Fruit fly (Drosophila melanogaster): Measurements from ENCODE around the gene Klp98A.
A peak's percentile ranks its signal among the peaks of the same experiment; 100 is the strongest.

Klp98A gene

DNA sequence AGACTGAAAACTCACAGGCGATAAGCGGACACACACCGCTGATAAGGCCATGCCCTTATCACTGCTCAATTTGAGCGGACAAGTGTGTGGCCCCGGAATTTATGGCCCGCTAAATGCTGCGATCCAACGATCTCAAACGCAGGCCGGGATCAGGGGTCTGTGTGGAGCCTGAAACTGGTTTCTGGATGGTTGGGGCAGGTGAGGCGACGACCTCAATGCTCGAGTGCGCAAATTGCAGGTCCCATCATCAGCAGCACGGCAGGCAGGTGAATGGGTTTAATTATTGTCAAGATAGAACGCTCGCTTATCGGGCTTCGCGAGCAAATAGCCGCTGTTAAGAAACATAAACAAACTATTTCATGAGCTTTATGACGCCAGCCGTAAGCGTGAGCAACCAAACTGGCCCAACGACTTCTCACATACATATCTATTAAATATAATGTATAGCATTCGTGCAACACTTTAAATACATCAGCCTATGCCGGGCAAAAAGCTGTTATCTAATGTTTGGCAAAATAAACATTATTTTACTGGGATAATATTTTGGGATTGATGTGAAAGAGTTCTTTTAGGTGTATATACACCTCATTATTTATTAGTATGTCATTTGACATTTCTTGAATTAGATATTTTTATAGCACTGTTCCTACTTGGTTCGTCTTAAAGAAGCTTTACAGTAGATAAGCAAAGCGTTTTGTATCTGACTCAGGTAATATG, 46.7 kb upstream of the Klp98A start (continued):
- peak in 1 of 2 experiments; percentile 55 for TF ChIP-seq Hr78 (GFP tag; optimal IDR thresholded peaks at IDR 0.05)
- TF ChIP-seq Dfd (GFP tag; optimal IDR thresholded peaks at IDR 0.05), result no peak
- no peak for TF ChIP-seq CG1647 (GFP tag; optimal IDR thresholded peaks at IDR 0.05)
- TF ChIP-seq CG18476 (GFP tag; optimal IDR thresholded peaks at IDR 0.05), result no peak
- TF ChIP-seq unc-4 (GFP tag; IDR thresholded peaks at IDR 0.05; ENCODE audit: partially characterized antibody), result no peak
- no peak for TF ChIP-seq CG4617 (GFP tag; optimal IDR thresholded peaks at IDR 0.05; ENCODE audit: borderline replicate concordance)
- no peak for TF ChIP-seq CG12299 (tag; optimal IDR thresholded peaks at IDR 0.05)
- TF ChIP-seq CG9797 (GFP tag; optimal IDR thresholded peaks at IDR 0.05), result no peak
- TF ChIP-seq CG2202 (tag; optimal IDR thresholded peaks at IDR 0.05), result no peak
- TF ChIP-seq CG2875 (GFP tag; optimal IDR thresholded peaks at IDR 0.05), result no peak
- no peak for TF ChIP-seq CG1832 (GFP tag; optimal IDR thresholded peaks at IDR 0.05)
- TF ChIP-seq ind (GFP tag; optimal IDR thresholded peaks at IDR 0.05), result no peak
- no peak for TF ChIP-seq HmgD (GFP tag; optimal IDR thresholded peaks at IDR 0.05)
- TF ChIP-seq CG16779 (GFP tag; IDR thresholded peaks at IDR 0.05), result no peak
- TF ChIP-seq Spps (tag; optimal IDR thresholded peaks at IDR 0.05), result no peak
- TF ChIP-seq CG7271 (tag; optimal IDR thresholded peaks at IDR 0.05), result no peak
- no peak for TF ChIP-seq Usf (GFP tag; optimal IDR thresholded peaks at IDR 0.05)
- no peak for TF ChIP-seq CG11085 (GFP tag; IDR thresholded peaks at IDR 0.05)
- TF ChIP-seq pita (GFP tag; optimal IDR thresholded peaks at IDR 0.05), result no peak
- TF ChIP-seq CG6765 (GFP tag; optimal IDR thresholded peaks at IDR 0.05), result peak; percentile 26
- no peak for TF ChIP-seq CG13123 (GFP tag; optimal IDR thresholded peaks at IDR 0.05)
- TF ChIP-seq CG18619 (GFP tag; optimal IDR thresholded peaks at IDR 0.05), result peak; percentile 1
- TF ChIP-seq CG7928 (GFP tag; optimal IDR thresholded peaks at IDR 0.05), result no peak
- no peak for TF ChIP-seq sens-2 (GFP tag; IDR thresholded peaks at IDR 0.05)
- no peak for TF ChIP-seq pzg (GFP tag; optimal IDR thresholded peaks at IDR 0.05)
- TF ChIP-seq esg (GFP tag; conservative IDR thresholded peaks at IDR 0.05), result no peak
- TF ChIP-seq ab (GFP tag; optimal IDR thresholded peaks at IDR 0.05), result no peak
- no peak for TF ChIP-seq lmd (GFP tag; IDR thresholded peaks at IDR 0.05)
- peak; percentile 7 for TF ChIP-seq Meics (GFP tag; optimal IDR thresholded peaks at IDR 0.05)
- no peak for TF ChIP-seq CG1792 (GFP tag; optimal IDR thresholded peaks at IDR 0.05)
- no peak for TF ChIP-seq ase (GFP tag; IDR thresholded peaks at IDR 0.05)
- TF ChIP-seq CG12071 (GFP tag; optimal IDR thresholded peaks at IDR 0.05), result peak; percentile 38
- TF ChIP-seq Hsf (GFP tag; optimal IDR thresholded peaks at IDR 0.05), result no peak
- TF ChIP-seq danr (GFP tag; IDR thresholded peaks at IDR 0.05), result no peak
- TF ChIP-seq MESR4 (GFP tag; optimal IDR thresholded peaks at IDR 0.05), result no peak
- TF ChIP-seq dimm (GFP tag; IDR thresholded peaks at IDR 0.05), result no peak
- TF ChIP-seq Hey (tag; optimal IDR thresholded peaks at IDR 0.05), result peak; percentile 49
- TF ChIP-seq salm (tag; optimal IDR thresholded peaks at IDR 0.05), result no peak
- TF ChIP-seq ash1 (GFP tag; optimal IDR thresholded peaks at IDR 0.05), result no peak
- TF ChIP-seq CG10321 (GFP tag; IDR thresholded peaks at IDR 0.05), result no peak
- peak in 1 of 2 experiments; percentile 25 for TF ChIP-seq Hr51 (GFP tag; optimal IDR thresholded peaks at IDR 0.05)
- TF ChIP-seq CG4730 (GFP tag; IDR thresholded peaks at IDR 0.05), result no peak
- TF ChIP-seq CG12236 (GFP tag; optimal IDR thresholded peaks at IDR 0.05), result no peak
- TF ChIP-seq CG15696 (tag; optimal IDR thresholded peaks at IDR 0.05), result no peak
- no peak for TF ChIP-seq CG8388 (GFP tag; optimal IDR thresholded peaks at IDR 0.05)
- TF ChIP-seq CG2120 (GFP tag; optimal IDR thresholded peaks at IDR 0.05), result peak; percentile 47
- no peak for TF ChIP-seq Optix (GFP tag; IDR thresholded peaks at IDR 0.05)
- TF ChIP-seq sug (tag; optimal IDR thresholded peaks at IDR 0.05), result peak; percentile 81
- no peak for TF ChIP-seq Drgx (GFP tag; IDR thresholded peaks at IDR 0.05)
- TF ChIP-seq MTF-1 (GFP tag; optimal IDR thresholded peaks at IDR 0.05; ENCODE audit: borderline replicate concordance), result no peak
